Worm (Caenorhabditis elegans) whole organism, L4 larva: ENCODE results near the gene cyp-35B2.

Experiments
- F26F4.8 ChIP-seq: fragments of 200-800 bp; sonication (Bioruptor generic); conservative IDR thresholded peaks from 2 replicates; pipeline ENCODE4 v1.3.6; 2022; ENCODE audit warnings: missing genetic modification characterization, missing compliant biosample characterization
- R02D3.7 ChIP-seq: fragments of 150-350 bp; sonication (generic microtip); optimal IDR thresholded peaks from 3 replicates; lab custom pipeline; 2014; ENCODE audit warnings: missing biosample characterization, missing genetic modification characterization
- Y5F2A.4 ChIP-seq: fragments of 200-800 bp; sonication (Bioruptor generic); optimal IDR thresholded peaks from 2 replicates; lab custom pipeline; 2018; ENCODE audit warnings: mild to moderate bottlenecking, missing genetic modification characterization, missing compliant biosample characterization
- ZK337.2 ChIP-seq: fragments of 200-800 bp; sonication (Bioruptor generic); IDR thresholded peaks from 2 replicates; pipeline ENCODE4 v1.3.6; 2022; ENCODE audit warnings: missing genetic modification reagents, missing genetic modification characterization, missing compliant biosample characterization
- aha-1 ChIP-seq: fragments of 150-350 bp; peaks from one replicate; lab custom pipeline; 2014; ENCODE audit warnings: missing biosample characterization, missing genetic modification characterization
- arid-1 ChIP-seq: fragments of 200-800 bp; sonication (Bioruptor generic); conservative IDR thresholded peaks from 2 replicates; pipeline ENCODE4 v1.3.6; 2022; ENCODE audit warnings: missing genetic modification reagents, missing genetic modification characterization, missing compliant biosample characterization
- attf-4 ChIP-seq: sonication (generic microtip); optimal IDR thresholded peaks from 3 replicates; lab custom pipeline; 2017; ENCODE audit warnings: missing biosample characterization, missing genetic modification characterization
- ceh-82 ChIP-seq: sonication (generic microtip); optimal IDR thresholded peaks from 2 replicates; lab custom pipeline; 2017; ENCODE audit warnings: missing biosample characterization, missing genetic modification characterization
- daf-19 ChIP-seq: fragments of 200-800 bp; sonication (Bioruptor generic); conservative IDR thresholded peaks from 2 replicates; pipeline ENCODE4 v1.3.6; 2022; ENCODE audit warnings: missing genetic modification characterization, missing compliant biosample characterization
- dmd-6 ChIP-seq: fragments of 200-800 bp; sonication (Bioruptor generic); IDR thresholded peaks from 2 replicates; pipeline ENCODE4 v1.3.6; 2022; ENCODE audit warnings: missing genetic modification reagents, missing genetic modification characterization, missing compliant biosample characterization
- dmd-8 ChIP-seq: fragments of 200-800 bp; sonication (Bioruptor generic); IDR thresholded peaks from 2 replicates; pipeline ENCODE4 v1.3.6; 2022; ENCODE audit warnings: missing genetic modification characterization, missing compliant biosample characterization
- dpl-1 ChIP-seq: fragments of 150-350 bp; optimal IDR thresholded peaks from 2 replicates; lab custom pipeline; 2014; ENCODE audit warnings: missing biosample characterization, missing genetic modification reagents, missing genetic modification characterization
- duxl-1 ChIP-seq: sonication (generic microtip); optimal IDR thresholded peaks from 2 replicates; lab custom pipeline; 2016; ENCODE audit warnings: mild to moderate bottlenecking, missing genetic modification characterization, moderate library complexity, missing compliant biosample characterization; ENCODE audit not compliant: poor library complexity
- dve-1 ChIP-seq: sonication (generic microtip); optimal IDR thresholded peaks from 2 replicates; lab custom pipeline; 2017; ENCODE audit warnings: antibody characterized with exemption, mild to moderate bottlenecking, missing genetic modification characterization, missing compliant biosample characterization; ENCODE audit not compliant: insufficient read depth
- egl-27 ChIP-seq: sonication (generic microtip); optimal IDR thresholded peaks from 3 replicates; lab custom pipeline; 2017; ENCODE audit warnings: missing biosample characterization, missing genetic modification reagents, missing genetic modification characterization
- hlh-11 ChIP-seq: fragments of 200-800 bp; sonication (Bioruptor generic); optimal IDR thresholded peaks from 2 replicates; lab custom pipeline; 2018; ENCODE audit warnings: mild to moderate bottlenecking, missing genetic modification characterization, missing compliant biosample characterization
- hlh-30 ChIP-seq: sonication (generic microtip); optimal IDR thresholded peaks from 2 replicates; lab custom pipeline; 2017; ENCODE audit warnings: antibody characterized with exemption, mild to moderate bottlenecking, missing genetic modification characterization, missing compliant biosample characterization; ENCODE audit not compliant: insufficient read depth
- jun-1 ChIP-seq: fragments of 150-350 bp; optimal IDR thresholded peaks from 2 replicates; lab custom pipeline; 2014; ENCODE audit warnings: missing biosample characterization, missing genetic modification reagents, missing genetic modification characterization
- lsy-2 ChIP-seq, 2 experiments: fragments of 150-350 bp in 1 of 2; sonication (generic microtip) in 1 of 2; optimal IDR thresholded peaks; 2 replicates each; lab custom pipeline; 2014 to 2017; ENCODE audit warnings: missing biosample characterization in 2 of 2, missing genetic modification characterization in 2 of 2
- madf-9 ChIP-seq: fragments of 200-800 bp; sonication (Bioruptor generic); conservative IDR thresholded peaks from 2 replicates; pipeline ENCODE4 v1.3.6; 2022; ENCODE audit warnings: missing genetic modification reagents, missing genetic modification characterization, missing compliant biosample characterization
- mdt-29 ChIP-seq: fragments of 200-800 bp; sonication (Bioruptor generic); IDR thresholded peaks from 2 replicates; pipeline ENCODE4 v1.3.6; 2022; ENCODE audit warnings: missing genetic modification reagents, missing genetic modification characterization, missing compliant biosample characterization
- mxl-3 ChIP-seq: fragments of 200-800 bp; sonication (Bioruptor generic); optimal IDR thresholded peaks from 2 replicates; lab custom pipeline; 2018; ENCODE audit warnings: mild to moderate bottlenecking, missing genetic modification characterization, missing compliant biosample characterization
- nhr-11 ChIP-seq: fragments of 150-350 bp; optimal IDR thresholded peaks from 2 replicates; lab custom pipeline; 2014; ENCODE audit warnings: missing biosample characterization, missing genetic modification characterization
- nhr-25 ChIP-seq: sonication (generic microtip); optimal IDR thresholded peaks from 2 replicates; lab custom pipeline; 2017; ENCODE audit warnings: missing genetic modification characterization, mild to moderate bottlenecking, missing compliant biosample characterization, antibody characterized with exemption, moderate library complexity, borderline replicate concordance; ENCODE audit not compliant: insufficient read depth
- nhr-41 ChIP-seq: fragments of 200-800 bp; sonication (Bioruptor generic); IDR thresholded peaks from 2 replicates; pipeline ENCODE4 v1.3.6; 2022; ENCODE audit warnings: missing genetic modification reagents, missing genetic modification characterization, missing compliant biosample characterization
- php-3 ChIP-seq: fragments of 200-800 bp; sonication (Bioruptor generic); IDR thresholded peaks from 2 replicates; pipeline ENCODE4 v1.3.6; 2022; ENCODE audit warnings: missing genetic modification reagents, missing genetic modification characterization, missing compliant biosample characterization
- rbr-2 ChIP-seq: sonication (generic microtip); optimal IDR thresholded peaks from 2 replicates; lab custom pipeline; 2016; ENCODE audit warnings: missing genotype, missing genetic modification characterization, missing compliant biosample characterization
- sdz-12 ChIP-seq: fragments of 200-800 bp; sonication (Bioruptor generic); optimal IDR thresholded peaks from 2 replicates; lab custom pipeline; 2018; ENCODE audit warnings: mild to moderate bottlenecking, missing genetic modification characterization, missing compliant biosample characterization
- tra-1 ChIP-seq: fragments of 200-800 bp; sonication (Bioruptor generic); IDR thresholded peaks from 2 replicates; pipeline ENCODE4 v1.3.6; 2022; ENCODE audit warnings: missing genetic modification reagents, missing genetic modification characterization, missing compliant biosample characterization
- unc-62 ChIP-seq, 3 experiments: fragments of 150-350 bp in 1 of 3; sonication (generic microtip); optimal IDR thresholded peaks in 2 of 3; peaks in 1 of 3; 1 replicate in 1 of 3; 2 replicates in 2 of 3; lab custom pipeline; 2014 to 2017; ENCODE audit warnings: missing biosample characterization in 3 of 3, missing genetic modification characterization in 3 of 3, missing genetic modification reagents in 3 of 3, missing genotype in 1 of 3
- zag-1 ChIP-seq: fragments of 150-350 bp; optimal IDR thresholded peaks from 2 replicates; lab custom pipeline; 2014; ENCODE audit warnings: missing biosample characterization, missing genetic modification characterization
- zip-2 ChIP-seq: fragments of 150-350 bp; optimal IDR thresholded peaks from 2 replicates; lab custom pipeline; 2014; ENCODE audit warnings: missing biosample characterization, missing genetic modification characterization

Gene cyp-35B2

DNA sequence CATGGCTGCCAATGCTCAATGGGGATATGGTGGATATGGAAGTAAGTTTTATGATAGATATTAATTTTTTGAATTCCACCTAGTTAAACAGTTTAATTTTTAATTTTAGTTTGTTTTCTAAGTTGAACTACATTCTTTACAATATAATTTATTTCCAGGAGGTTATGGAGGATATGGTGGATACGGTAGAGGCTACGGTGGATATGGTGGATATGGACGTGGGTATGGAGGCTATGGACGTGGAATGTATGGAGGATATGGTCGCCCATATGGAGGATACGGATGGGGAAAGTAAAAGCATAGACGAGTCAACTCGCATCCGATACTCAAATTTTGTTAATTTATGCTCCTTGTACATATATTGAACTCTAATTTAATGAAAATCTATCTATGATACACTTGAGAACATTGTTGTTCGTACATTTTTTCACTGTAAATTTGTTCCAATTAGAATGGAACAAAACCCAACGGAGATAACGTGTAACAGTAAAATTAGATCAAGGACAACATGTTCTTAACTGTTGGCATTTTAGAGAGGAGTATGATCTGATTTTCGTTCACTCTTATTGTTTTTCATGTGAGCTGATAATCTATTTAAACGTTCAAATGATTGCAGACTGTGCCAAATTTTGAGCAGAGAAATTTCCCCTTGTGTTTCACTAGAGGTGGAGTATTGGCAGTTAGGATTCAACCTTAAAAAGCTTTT lies 38.4 kb downstream of the cyp-35B2 start:
- TF ChIP-seq arid-1 (GFP tag; lab: Robert Waterston, UW) (no peak), aha-1 (peak; percentile 98), R02D3.7 (tag; lab: Kevin White, UChicago) (no peak), unc-62 (GFP tag; optimal IDR thresholded peaks at IDR 0.05 in 1 of 2; lab: Kevin White, UChicago) (peak in 1 of 2 experiments; percentile 84), unc-62 (tag; optimal IDR thresholded peaks at IDR 0.05; lab: Kevin White, UChicago) (no peak)

DNA sequence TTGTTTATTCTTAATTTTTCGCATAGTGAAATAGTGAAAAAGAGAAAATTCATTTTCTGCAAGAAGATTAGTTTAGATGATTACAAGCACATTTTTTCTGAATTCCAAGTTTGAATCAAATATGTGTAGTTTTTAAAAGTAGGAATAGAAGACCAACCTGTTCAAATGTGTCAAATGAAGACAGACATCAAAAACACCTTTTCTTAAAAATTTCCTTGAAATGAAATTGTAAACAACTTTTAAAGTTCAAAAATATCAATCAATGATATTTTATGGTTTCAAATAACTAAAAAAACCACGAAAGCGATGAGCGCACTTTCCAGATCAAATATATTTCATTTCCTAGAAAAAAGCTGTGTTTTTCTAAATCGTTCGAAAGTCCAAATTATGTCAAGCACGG lies 39.7 kb downstream of the cyp-35B2 start, which contains the start of gene nlp-30:
Gene nlp-30 (plus strand): TSS at position 301 of the 400 bp plus-strand sequence.
- TF ChIP-seq nhr-41 (GFP tag; lab: Robert Waterston, UW): no peak
- TF ChIP-seq php-3 (GFP tag; lab: Robert Waterston, UW): no peak
- TF ChIP-seq unc-62 (GFP tag; optimal IDR thresholded peaks at IDR 0.05 in 1 of 2; lab: Kevin White, UChicago): peak in 1 of 2 experiments; percentile 62
- no peak for TF ChIP-seq unc-62 (tag; optimal IDR thresholded peaks at IDR 0.05; lab: Kevin White, UChicago)

DNA sequence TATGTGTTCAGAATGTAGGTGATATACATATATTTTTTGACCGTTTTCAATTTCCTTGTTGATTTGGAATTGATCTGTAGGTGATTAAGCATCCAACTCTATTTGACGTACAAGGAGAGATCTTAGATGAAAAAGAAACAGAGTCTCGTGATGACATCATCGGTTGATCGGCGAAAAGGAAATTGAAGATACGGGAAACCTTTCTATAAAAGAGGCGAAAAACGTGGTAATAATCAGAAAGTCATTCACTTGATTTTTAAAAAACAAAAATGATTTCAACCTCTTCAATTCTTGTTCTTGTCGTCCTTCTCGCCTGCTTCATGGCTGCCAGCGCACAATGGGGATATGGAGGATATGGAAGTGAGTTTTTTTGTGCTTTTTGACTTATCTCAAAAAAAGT lies 42.2 kb downstream of the cyp-35B2 start, which contains the start of gene nlp-29:
Gene nlp-29 (plus strand): TSS at position 248 of the 400 bp plus-strand sequence.
- TF ChIP-seq lsy-2 (tag; optimal IDR thresholded peaks at IDR 0.05; lab: Kevin White, UChicago): peak in 1 of 2 experiments; percentile 2
- peak; percentile 47 for TF ChIP-seq nhr-25 (tag; lab: Kevin White, UChicago)
- no peak for TF ChIP-seq madf-9
- no peak for TF ChIP-seq jun-1 (tag; lab: Kevin White, UChicago)
- TF ChIP-seq hlh-30 (tag; lab: Kevin White, UChicago): peak; percentile 56
- TF ChIP-seq dmd-6: peak; percentile 16; the same call in 1 of the 2 replicates
- TF ChIP-seq nhr-41 (GFP tag; lab: Robert Waterston, UW): no peak
- no peak for TF ChIP-seq dpl-1 (GFP tag; lab: Kevin White, UChicago)
- no peak for TF ChIP-seq ZK337.2
- no peak for TF ChIP-seq zag-1 (tag; lab: Kevin White, UChicago)
- TF ChIP-seq nhr-11 (tag; lab: Kevin White, UChicago): no peak
- no peak for TF ChIP-seq duxl-1
- TF ChIP-seq dve-1 (tag; lab: Kevin White, UChicago): no peak
- TF ChIP-seq attf-4 (tag; lab: Kevin White, UChicago): no peak
- TF ChIP-seq arid-1 (GFP tag; lab: Robert Waterston, UW): no peak
- TF ChIP-seq sdz-12 (GFP tag; lab: Kevin White, UChicago): no peak
- peak; percentile 38 for TF ChIP-seq mxl-3
- TF ChIP-seq zip-2 (tag; lab: Kevin White, UChicago): no peak
- TF ChIP-seq, all 104 proteins: peak for 5

DNA sequence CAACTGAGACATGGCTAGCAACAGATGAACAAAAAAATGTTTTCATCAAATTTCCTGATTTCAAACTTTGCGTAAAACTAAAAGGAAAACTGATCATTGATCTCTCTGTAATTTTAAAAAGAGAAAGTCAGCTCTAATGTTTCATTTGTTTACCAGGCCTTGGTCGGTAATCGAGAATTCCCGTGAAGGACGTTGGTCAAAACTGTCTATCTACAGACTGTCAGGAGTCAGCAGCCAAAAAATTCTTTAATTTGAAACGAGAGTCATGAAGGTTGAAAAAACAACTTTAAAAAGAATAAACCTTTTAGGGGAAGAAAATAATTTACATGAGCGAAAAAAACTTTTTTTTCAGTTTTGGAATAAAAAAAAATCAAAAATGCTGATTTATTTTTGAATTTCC lies 43.1 kb downstream of the cyp-35B2 start:
- TF ChIP-seq tra-1 (no peak), sdz-12 (GFP tag; lab: Kevin White, UChicago) (no peak), rbr-2 (tag; lab: Kevin White, UChicago) (no peak), hlh-11 (no peak), egl-27 (tag; lab: Kevin White, UChicago) (no peak), aha-1 (peak; percentile 60), unc-62 (GFP tag; optimal IDR thresholded peaks at IDR 0.05 in 1 of 2; lab: Kevin White, UChicago) (no peak), unc-62 (tag; optimal IDR thresholded peaks at IDR 0.05; lab: Kevin White, UChicago) (no peak), nhr-11 (tag; lab: Kevin White, UChicago) (no peak), Y5F2A.4 (no peak), zag-1 (tag; lab: Kevin White, UChicago) (no peak), mdt-29 (GFP tag; lab: Robert Waterston, UW) (no peak), hlh-30 (tag; lab: Kevin White, UChicago) (no peak), daf-19 (GFP tag; lab: Robert Waterston, UW) (no peak), ceh-82 (tag; lab: Kevin White, UChicago) (no peak), dmd-8 (GFP tag; lab: Robert Waterston, UW) (no peak), nhr-41 (GFP tag; lab: Robert Waterston, UW) (no peak), F26F4.8 (GFP tag; lab: Robert Waterston, UW) (no peak), nhr-25 (tag; lab: Kevin White, UChicago) (peak; percentile 13)
